Worm (Caenorhabditis elegans) whole organism, early embryonic: ENCODE results near the gene C33G3.6.

Experiments used
- F13C5.2 ChIP-seq: sonication (generic microtip); optimal IDR thresholded peaks from 2 replicates; lab custom pipeline; 2017; ENCODE audit warnings: mild to moderate bottlenecking, missing genetic modification characterization, inconsistent platforms, missing compliant biosample characterization
- aly-1 ChIP-seq: sonication (generic microtip); optimal IDR thresholded peaks from 2 replicates; lab custom pipeline; 2016; ENCODE audit warnings: missing genetic modification characterization, missing compliant biosample characterization
- ama-1 ChIP-seq: fragments of 150-350 bp; optimal IDR thresholded peaks from 2 replicates; lab custom pipeline; 2014
- ceh-13 ChIP-seq: fragments of 200-800 bp; sonication (Bioruptor generic); optimal IDR thresholded peaks from 2 replicates; lab custom pipeline; 2018; ENCODE audit warnings: mild to moderate bottlenecking, missing genetic modification characterization, missing compliant biosample characterization
- ceh-36 ChIP-seq: sonication (generic microtip); optimal IDR thresholded peaks from 2 replicates; lab custom pipeline; 2016; ENCODE audit warnings: missing genetic modification characterization, inconsistent platforms, missing compliant biosample characterization
- ets-7 ChIP-seq: sonication (generic microtip); optimal IDR thresholded peaks from 2 replicates; lab custom pipeline; 2016; ENCODE audit warnings: missing genotype, missing genetic modification characterization, missing compliant biosample characterization
- flt-1 ChIP-seq: fragments of 200-800 bp; sonication (Bioruptor generic); IDR thresholded peaks from 2 replicates; pipeline ENCODE4 v1.3.6; 2022; ENCODE audit warnings: missing genetic modification characterization, missing compliant biosample characterization
- hmbx-1 ChIP-seq: sonication (generic microtip); optimal IDR thresholded peaks from 2 replicates; lab custom pipeline; 2016; ENCODE audit warnings: mild to moderate bottlenecking, missing genetic modification characterization, missing compliant biosample characterization
- hmg-4 ChIP-seq: fragments of 200-800 bp; sonication (Bioruptor generic); optimal IDR thresholded peaks from 2 replicates; lab custom pipeline; 2018; ENCODE audit warnings: mild to moderate bottlenecking, missing genetic modification characterization, missing compliant biosample characterization
- hnd-1 ChIP-seq: sonication (generic microtip); optimal IDR thresholded peaks from 2 replicates; lab custom pipeline; 2016; ENCODE audit warnings: missing genetic modification characterization, missing compliant biosample characterization
- pes-1 ChIP-seq: fragments of 200-800 bp; sonication (Bioruptor generic); IDR thresholded peaks from 2 replicates; pipeline ENCODE4 v1.3.6; 2022; ENCODE audit warnings: missing genetic modification reagents, missing genetic modification characterization, missing compliant biosample characterization
- tbx-11 ChIP-seq: fragments of 200-800 bp; sonication (Bioruptor generic); IDR thresholded peaks from 2 replicates; pipeline ENCODE4 v1.3.6; 2022; ENCODE audit warnings: missing genetic modification characterization, missing compliant biosample characterization
- tbx-37 ChIP-seq: fragments of 200-800 bp; sonication (Bioruptor generic); conservative IDR thresholded peaks from 2 replicates; pipeline ENCODE4 v1.3.6; 2022; ENCODE audit warnings: missing genetic modification reagents, missing genetic modification characterization, missing compliant biosample characterization
- tra-4 ChIP-seq: sonication (generic microtip); optimal IDR thresholded peaks from 2 replicates; lab custom pipeline; 2017; ENCODE audit warnings: missing genetic modification characterization, missing compliant biosample characterization

DNA sequence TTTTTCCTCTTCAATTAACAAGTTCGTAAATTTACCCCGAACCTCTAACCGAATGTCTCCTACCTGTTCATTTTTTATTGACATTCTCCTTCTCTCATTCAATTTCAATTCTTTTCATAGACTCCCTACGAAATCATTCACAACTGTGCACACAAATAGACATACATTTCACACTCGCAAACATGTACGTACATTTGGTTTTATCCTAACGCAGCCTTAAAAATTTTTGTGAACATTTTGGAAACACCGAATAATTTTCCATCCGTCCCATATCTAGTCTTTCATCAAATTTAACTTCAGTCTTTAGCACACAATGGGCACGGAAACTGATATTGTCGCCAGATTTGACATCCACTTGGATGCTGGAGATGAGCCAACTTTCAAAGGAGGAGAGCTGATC is 50.6 kb downstream of the C33G3.6 start, which contains the start of gene arrd-25:
- no peak for TF ChIP-seq tbx-37 (GFP tag; lab: Robert Waterston, UW)
- TF ChIP-seq ama-1 (lab: Kevin White, UChicago), result no peak
- no peak for TF ChIP-seq ets-7 (tag; lab: Kevin White, UChicago)
- TF ChIP-seq flt-1 (GFP tag; lab: Robert Waterston, UW), result no peak
- no peak for TF ChIP-seq hmg-4 (GFP tag; lab: Kevin White, UChicago)
- no peak for TF ChIP-seq hmbx-1 (tag; lab: Kevin White, UChicago)
- TF ChIP-seq tbx-11 (GFP tag; lab: Robert Waterston, UW), result no peak
- no peak for TF ChIP-seq ceh-13 (GFP tag; lab: Kevin White, UChicago)
- TF ChIP-seq tra-4 (tag; lab: Kevin White, UChicago), result no peak
- TF ChIP-seq F13C5.2, result no peak
- TF ChIP-seq hnd-1 (tag; lab: Kevin White, UChicago), result no peak
- no peak for TF ChIP-seq pes-1 (GFP tag; lab: Robert Waterston, UW)
- TF ChIP-seq aly-1 (tag; lab: Kevin White, UChicago), result no peak
- no peak for TF ChIP-seq ceh-36 (tag; lab: Kevin White, UChicago)
